Worm (Caenorhabditis elegans) whole organism, L1 larva: ENCODE measurements around the gene eef-1B.1.

Experiments used
- dpl-1 ChIP-seq, 3 experiments: fragments of 150-350 bp in 2 of 3; sonication (generic microtip) in 1 of 3; optimal IDR thresholded peaks; 2 replicates each; lab custom pipeline; 2014 to 2017; ENCODE audit warnings: missing biosample characterization in 3 of 3, missing genetic modification characterization in 3 of 3, missing genetic modification reagents in 3 of 3
- efl-3 ChIP-seq: fragments of 200-800 bp; sonication (Bioruptor generic); optimal IDR thresholded peaks from 2 replicates; lab custom pipeline; 2018; ENCODE audit warnings: mild to moderate bottlenecking, missing genetic modification characterization, missing compliant biosample characterization
- lsy-2 ChIP-seq, 2 experiments: fragments of 150-350 bp; optimal IDR thresholded peaks; 2 replicates each; lab custom pipeline; 2014; ENCODE audit warnings: missing biosample characterization in 2 of 2, missing genetic modification characterization in 2 of 2
- nhr-76 ChIP-seq: sonication (generic microtip); optimal IDR thresholded peaks from 2 replicates; lab custom pipeline; 2017; ENCODE audit warnings: missing biosample characterization, missing genetic modification characterization
- pag-3 ChIP-seq: sonication (generic microtip); optimal IDR thresholded peaks from 2 replicates; lab custom pipeline; 2017; ENCODE audit warnings: missing genetic modification characterization, mild to moderate bottlenecking, missing compliant biosample characterization, antibody characterized with exemption, borderline replicate concordance; ENCODE audit not compliant: insufficient read depth
- sup-37 ChIP-seq: fragments of 200-800 bp; sonication (Bioruptor generic); optimal IDR thresholded peaks from 2 replicates; lab custom pipeline; 2018; ENCODE audit warnings: mild to moderate bottlenecking, missing genetic modification characterization, missing compliant biosample characterization
- ztf-11 ChIP-seq, 2 experiments: sonication (generic microtip); optimal IDR thresholded peaks; 2 replicates each; lab custom pipeline; 2016 to 2017; ENCODE audit warnings: missing genetic modification characterization in 2 of 2, missing biosample characterization in 1 of 2, missing compliant biosample characterization in 1 of 2

DNA sequence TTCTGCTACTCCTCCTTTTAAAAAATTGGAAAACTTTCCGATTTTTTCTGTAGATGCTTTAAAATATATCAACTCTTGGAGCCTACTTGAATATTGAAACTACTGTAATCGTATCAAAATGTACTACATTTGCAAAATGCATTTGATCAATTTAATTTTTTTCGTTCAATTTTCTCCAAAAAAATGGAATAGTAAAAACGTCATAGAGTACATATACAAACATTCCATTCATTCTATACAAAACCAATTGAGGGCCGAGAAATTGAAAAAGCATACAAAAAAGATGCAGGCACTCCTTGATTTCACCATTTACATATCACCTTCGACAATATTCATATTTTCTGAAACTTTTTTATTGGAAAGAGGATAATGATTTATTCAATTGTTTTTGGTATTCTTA, 30.9 kb upstream of the eef-1B.1 start, which contains the start of gene C06G4.6:
- TF ChIP-seq dpl-1 (GFP tag; optimal IDR thresholded peaks at IDR 0.05; lab: Kevin White, UChicago) (no peak), ztf-11 (tag; optimal IDR thresholded peaks at IDR 0.05; lab: Kevin White, UChicago) (no peak), nhr-76 (tag; lab: Kevin White, UChicago) (no peak), lsy-2 (tag; optimal IDR thresholded peaks at IDR 0.05; lab: Kevin White, UChicago) (no peak), pag-3 (tag; lab: Kevin White, UChicago) (no peak), efl-3 (GFP tag; lab: Kevin White, UChicago) (no peak), sup-37 (no peak)
